Worm (Caenorhabditis elegans) whole organism, L2 larva: ENCODE measurements around the gene ule-4.

ENCODE experiments used
- C34F6.9 ChIP-seq: fragments of 150-350 bp; optimal IDR thresholded peaks from 2 replicates; lab custom pipeline; 2014; ENCODE audit warnings: missing biosample characterization, missing genetic modification characterization
- F13H6.1 ChIP-seq: sonication (generic microtip); optimal IDR thresholded peaks from 2 replicates; lab custom pipeline; 2016; ENCODE audit warnings: missing genetic modification characterization, missing compliant biosample characterization
- Y55F3AM.14 ChIP-seq: fragments of 200-800 bp; sonication (Bioruptor generic); optimal IDR thresholded peaks from 2 replicates; lab custom pipeline; 2018; ENCODE audit warnings: mild to moderate bottlenecking, missing genetic modification characterization, missing compliant biosample characterization
- ZK546.5 ChIP-seq: sonication (generic microtip); optimal IDR thresholded peaks from 2 replicates; lab custom pipeline; 2017; ENCODE audit warnings: missing biosample characterization, missing genetic modification characterization
- aly-2 ChIP-seq: fragments of 150-350 bp; optimal IDR thresholded peaks from 2 replicates; lab custom pipeline; 2014; ENCODE audit warnings: missing biosample characterization, missing genetic modification characterization
- ama-1 ChIP-seq: fragments of 150-350 bp; optimal IDR thresholded peaks from 2 replicates; lab custom pipeline; 2018; ENCODE audit warnings: inconsistent platforms
- blmp-1 ChIP-seq: sonication (generic microtip); optimal IDR thresholded peaks from 2 replicates; lab custom pipeline; 2017; ENCODE audit warnings: missing genetic modification characterization, mild to moderate bottlenecking, missing compliant biosample characterization, antibody characterized with exemption, moderate library complexity; ENCODE audit not compliant: insufficient read depth
- ceh-16 ChIP-seq: fragments of 150-350 bp; optimal IDR thresholded peaks from 2 replicates; lab custom pipeline; 2014; ENCODE audit warnings: missing biosample characterization, missing genetic modification characterization
- ceh-82 ChIP-seq: fragments of 150-350 bp; optimal IDR thresholded peaks from 2 replicates; lab custom pipeline; 2014; ENCODE audit warnings: missing biosample characterization, missing genetic modification characterization
- crh-2 ChIP-seq: sonication (generic microtip); optimal IDR thresholded peaks from 2 replicates; lab custom pipeline; 2017; ENCODE audit warnings: missing biosample characterization, missing genetic modification characterization
- dmd-4 ChIP-seq: sonication (generic microtip); optimal IDR thresholded peaks from 2 replicates; lab custom pipeline; 2017; ENCODE audit warnings: missing biosample characterization, missing genetic modification characterization
- egl-27 ChIP-seq: sonication (generic microtip); optimal IDR thresholded peaks from 3 replicates; lab custom pipeline; 2017; ENCODE audit warnings: missing biosample characterization, missing genetic modification reagents, missing genetic modification characterization
- elt-1 ChIP-seq: fragments of 150-350 bp; optimal IDR thresholded peaks from 2 replicates; lab custom pipeline; 2014; ENCODE audit warnings: missing biosample characterization, missing genetic modification characterization
- elt-3 ChIP-seq: sonication (generic microtip); optimal IDR thresholded peaks from 2 replicates; lab custom pipeline; 2017; ENCODE audit warnings: missing biosample characterization, missing genetic modification characterization
- fos-1 ChIP-seq: fragments of 150-350 bp; optimal IDR thresholded peaks from 2 replicates; lab custom pipeline; 2014; ENCODE audit warnings: missing biosample characterization, missing genetic modification characterization
- gmeb-1 ChIP-seq: fragments of 150-350 bp; optimal IDR thresholded peaks from 2 replicates; lab custom pipeline; 2014; ENCODE audit warnings: missing biosample characterization, missing genetic modification characterization
- lin-11 ChIP-seq: fragments of 150-350 bp; sonication (generic microtip); optimal IDR thresholded peaks from 2 replicates; lab custom pipeline; 2014; ENCODE audit warnings: missing biosample characterization, missing genetic modification characterization, inconsistent platforms, mixed read lengths
- lin-13 ChIP-seq: fragments of 150-350 bp; optimal IDR thresholded peaks from 2 replicates; lab custom pipeline; 2014; ENCODE audit warnings: missing biosample characterization, missing genetic modification reagents, missing genetic modification characterization
- lin-39 ChIP-seq: fragments of 150-350 bp; optimal IDR thresholded peaks from 2 replicates; lab custom pipeline; 2014; ENCODE audit warnings: missing biosample characterization, missing genetic modification reagents, missing genetic modification characterization
- lsy-2 ChIP-seq, 2 experiments: fragments of 150-350 bp in 1 of 2; sonication (generic microtip) in 1 of 2; optimal IDR thresholded peaks; 2 replicates each; lab custom pipeline; 2014 to 2017; ENCODE audit warnings: missing biosample characterization in 2 of 2, missing genetic modification characterization in 2 of 2
- mab-5 ChIP-seq: fragments of 150-350 bp; optimal IDR thresholded peaks from 2 replicates; lab custom pipeline; 2014; ENCODE audit warnings: missing biosample characterization, missing genetic modification characterization
- mbf-1 ChIP-seq: sonication (generic microtip); optimal IDR thresholded peaks from 2 replicates; lab custom pipeline; 2017; ENCODE audit warnings: missing biosample characterization, missing genetic modification characterization
- mdl-1 ChIP-seq, 2 experiments: fragments of 150-350 bp in 1 of 2; sonication (generic microtip) in 1 of 2; optimal IDR thresholded peaks; 2 replicates each; lab custom pipeline; 2017; ENCODE audit warnings: missing biosample characterization in 2 of 2, missing genetic modification characterization in 2 of 2
- nhr-10 ChIP-seq: sonication (generic microtip); optimal IDR thresholded peaks from 2 replicates; lab custom pipeline; 2017; ENCODE audit warnings: missing biosample characterization, missing genetic modification characterization
- nhr-11 ChIP-seq: fragments of 150-350 bp; optimal IDR thresholded peaks from 2 replicates; lab custom pipeline; 2014; ENCODE audit warnings: missing biosample characterization, missing genetic modification characterization
- nhr-129 ChIP-seq: fragments of 150-350 bp; optimal IDR thresholded peaks from 2 replicates; lab custom pipeline; 2014; ENCODE audit warnings: missing biosample characterization, missing genetic modification characterization
- nhr-21 ChIP-seq: fragments of 150-350 bp; optimal IDR thresholded peaks from 2 replicates; lab custom pipeline; 2014; ENCODE audit warnings: missing biosample characterization, missing genetic modification characterization
- nhr-23 ChIP-seq: fragments of 150-350 bp; optimal IDR thresholded peaks from 2 replicates; lab custom pipeline; 2014; ENCODE audit warnings: missing biosample characterization, missing genetic modification reagents, missing genetic modification characterization
- nhr-25 ChIP-seq: fragments of 150-350 bp; sonication (generic microtip); optimal IDR thresholded peaks from 3 replicates; lab custom pipeline; 2014; ENCODE audit warnings: missing biosample characterization, missing genetic modification characterization
- nhr-77 ChIP-seq: fragments of 150-350 bp; optimal IDR thresholded peaks from 2 replicates; lab custom pipeline; 2014; ENCODE audit warnings: missing biosample characterization, missing genetic modification characterization
- peb-1 ChIP-seq: fragments of 150-350 bp; optimal IDR thresholded peaks from 2 replicates; lab custom pipeline; 2014; ENCODE audit warnings: missing biosample characterization, missing genetic modification characterization
- sem-4 ChIP-seq: fragments of 150-350 bp; optimal IDR thresholded peaks from 2 replicates; lab custom pipeline; 2014; ENCODE audit warnings: missing biosample characterization, missing genetic modification reagents, missing genetic modification characterization
- skn-1 ChIP-seq: sonication (generic microtip); optimal IDR thresholded peaks from 2 replicates; lab custom pipeline; 2017; ENCODE audit warnings: missing biosample characterization, missing genetic modification characterization
- sma-3 ChIP-seq: sonication (generic microtip); optimal IDR thresholded peaks from 2 replicates; lab custom pipeline; 2016; ENCODE audit warnings: missing genetic modification reagents, missing genetic modification characterization, missing compliant biosample characterization
- snpc-4 ChIP-seq: fragments of 150-350 bp; optimal IDR thresholded peaks from 2 replicates; lab custom pipeline; 2014; ENCODE audit warnings: missing biosample characterization, missing genetic modification characterization
- unc-39 ChIP-seq: fragments of 150-350 bp; optimal IDR thresholded peaks from 2 replicates; lab custom pipeline; 2014; ENCODE audit warnings: missing biosample characterization, missing genetic modification characterization
- unc-62 ChIP-seq: fragments of 150-350 bp; optimal IDR thresholded peaks from 2 replicates; lab custom pipeline; 2014; ENCODE audit warnings: missing biosample characterization, missing genetic modification reagents, missing genetic modification characterization
- zag-1 ChIP-seq: fragments of 150-350 bp; optimal IDR thresholded peaks from 2 replicates; lab custom pipeline; 2014; ENCODE audit warnings: missing biosample characterization, missing genetic modification characterization
- ztf-1 ChIP-seq: fragments of 200-800 bp; sonication (Bioruptor generic); conservative IDR thresholded peaks from 2 replicates; pipeline ENCODE4 v1.3.6; 2022; ENCODE audit warnings: missing genetic modification characterization, missing compliant biosample characterization
- ztf-11 ChIP-seq: sonication (generic microtip); optimal IDR thresholded peaks from 2 replicates; lab custom pipeline; 2017; ENCODE audit warnings: missing biosample characterization, missing genetic modification characterization
- ztf-4 ChIP-seq: fragments of 150-350 bp; optimal IDR thresholded peaks from 2 replicates; lab custom pipeline; 2014; ENCODE audit warnings: missing biosample characterization, missing genetic modification characterization

Gene ule-4

DNA sequence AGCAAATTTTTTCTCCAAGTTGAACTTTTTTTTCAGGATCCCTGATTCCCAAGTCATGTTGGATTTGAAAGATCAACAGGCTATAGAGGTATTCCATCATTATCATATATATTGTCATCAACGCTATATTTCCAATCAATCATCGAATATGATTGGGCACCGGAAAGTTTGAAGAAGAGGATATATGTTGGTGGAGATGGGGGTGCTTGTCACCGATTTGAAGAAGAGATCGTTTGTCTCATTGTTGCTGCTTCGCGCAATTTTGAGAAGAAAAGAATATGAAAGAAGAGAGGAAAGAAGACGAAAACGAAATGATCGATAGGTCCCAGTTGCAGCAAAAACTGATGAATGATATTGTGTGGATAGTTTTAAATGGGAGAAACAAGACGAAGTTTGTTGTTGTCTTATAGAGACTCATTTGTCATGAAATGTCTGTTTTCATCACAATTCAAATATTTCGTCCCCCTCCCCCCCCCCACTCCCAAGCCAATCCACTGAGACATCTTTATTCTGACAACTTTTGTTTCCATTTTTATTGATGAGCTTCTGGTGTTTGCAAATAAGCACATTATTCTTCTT, 41.9 kb upstream of the ule-4 start, which contains the start of gene T23G4.2 (continued):
- TF ChIP-seq sma-3 (GFP tag; lab: Kevin White, UChicago) (no peak), peb-1 (no peak), ZK546.5 (tag; lab: Kevin White, UChicago) (no peak), C34F6.9 (no peak), aly-2 (no peak), elt-1 (no peak), elt-3 (tag; lab: Kevin White, UChicago) (no peak), egl-27 (tag; lab: Kevin White, UChicago) (no peak), F13H6.1 (no peak), mab-5 (peak; percentile 89), ztf-11 (tag; lab: Kevin White, UChicago) (no peak), mbf-1 (tag; lab: Kevin White, UChicago) (no peak), zag-1 (tag; lab: Kevin White, UChicago) (peak; percentile 11)

DNA sequence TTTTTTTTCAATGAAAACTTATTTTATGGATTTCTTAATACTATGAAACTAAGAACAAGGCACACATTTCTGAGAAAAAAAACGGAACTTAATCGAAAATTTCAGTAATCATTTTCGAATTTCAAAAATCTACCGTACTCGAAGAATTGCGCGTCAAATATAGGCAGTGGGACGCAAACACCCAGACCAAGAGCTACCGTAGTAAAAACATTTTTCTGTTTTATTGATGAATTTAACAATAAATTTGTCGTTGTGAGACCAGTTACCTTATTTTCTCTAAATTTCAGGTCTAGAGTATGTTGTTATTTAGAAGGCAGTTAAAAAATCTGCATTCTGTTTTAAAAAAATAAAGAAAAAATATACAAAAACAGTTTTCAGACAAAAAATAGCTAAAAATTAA, 40.2 kb upstream of the ule-4 start:
- no peak for TF ChIP-seq nhr-23
- TF ChIP-seq Y55F3AM.14 (GFP tag; lab: Kevin White, UChicago), result no peak
- no peak for TF ChIP-seq elt-3 (tag; lab: Kevin White, UChicago)
- TF ChIP-seq sem-4 (tag; lab: Kevin White, UChicago), result no peak
- no peak for TF ChIP-seq lin-11 (tag; lab: Kevin White, UChicago)
- no peak for TF ChIP-seq mdl-1 (tag; optimal IDR thresholded peaks at IDR 0.05; lab: Kevin White, UChicago)
- no peak for TF ChIP-seq lin-13 (GFP tag; lab: Kevin White, UChicago)
- no peak for TF ChIP-seq peb-1
- no peak for TF ChIP-seq mab-5
- TF ChIP-seq snpc-4 (tag; lab: Kevin White, UChicago), result no peak
- TF ChIP-seq elt-1, result no peak
- no peak for TF ChIP-seq fos-1 (tag; lab: Kevin White, UChicago)
- no peak for TF ChIP-seq sma-3 (GFP tag; lab: Kevin White, UChicago)
- TF ChIP-seq unc-62 (GFP tag; lab: Kevin White, UChicago), result no peak
- no peak for TF ChIP-seq ceh-82 (tag; lab: Kevin White, UChicago)

DNA sequence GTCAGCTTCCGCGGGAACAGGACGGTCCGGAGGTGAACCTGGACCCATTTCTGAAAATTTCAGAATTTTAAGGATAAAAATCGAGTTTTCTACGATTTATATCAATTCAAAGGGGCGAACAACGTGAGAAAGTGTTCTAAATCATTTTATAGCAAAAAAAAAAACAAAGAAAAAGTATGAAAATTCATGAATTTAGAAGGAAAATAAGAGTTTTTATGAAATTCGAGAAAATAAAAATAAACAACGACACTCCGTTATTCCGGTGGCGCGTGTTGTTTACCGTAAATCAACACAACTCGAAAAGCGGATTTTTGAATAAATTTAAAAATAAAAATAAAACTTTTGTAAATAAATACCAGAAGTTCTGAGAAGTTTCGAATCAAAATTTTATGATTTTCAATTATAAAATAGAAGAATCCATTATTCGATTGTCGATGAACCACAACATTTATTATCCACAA, 39.5 kb upstream of the ule-4 start, which contains the start of gene nyn-1:
Gene nyn-1, minus strand, starts transcription at position 51 of the 461 bp plus-strand sequence.
- TF ChIP-seq nhr-23, result no peak
- no peak for TF ChIP-seq unc-62 (GFP tag; lab: Kevin White, UChicago)
- TF ChIP-seq nhr-10 (tag; lab: Kevin White, UChicago), result no peak
- no peak for TF ChIP-seq ztf-1
- TF ChIP-seq ztf-4, result no peak
- TF ChIP-seq lin-11 (tag; lab: Kevin White, UChicago), result no peak
- no peak for TF ChIP-seq nhr-77 (tag; lab: Kevin White, UChicago)
- no peak for TF ChIP-seq dmd-4 (tag; lab: Kevin White, UChicago)
- TF ChIP-seq ama-1, result no peak
- TF ChIP-seq, all 48 proteins: peak for 0

DNA sequence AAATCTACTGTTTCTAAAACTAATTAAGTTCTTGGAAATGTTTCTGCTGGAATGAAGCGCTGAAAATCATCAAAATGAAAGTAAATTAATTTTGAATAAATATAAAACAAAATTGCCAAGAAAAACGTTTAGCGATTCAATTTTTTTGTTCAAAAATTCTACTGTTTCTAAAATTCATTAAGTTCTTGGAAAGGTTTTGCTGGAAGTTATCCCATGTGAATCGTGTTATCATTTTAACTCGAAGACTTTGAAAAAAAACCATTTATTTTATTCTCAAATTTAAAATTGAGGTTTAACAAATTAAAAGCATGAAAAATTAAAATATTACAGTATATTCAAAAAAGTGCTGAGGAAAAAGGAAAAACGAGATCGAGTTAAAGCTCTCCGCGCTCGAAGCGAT, 37.4 kb upstream of the ule-4 start:
- TF ChIP-seq blmp-1 (tag; lab: Kevin White, UChicago), result no peak
- no peak for TF ChIP-seq unc-62 (GFP tag; lab: Kevin White, UChicago)
- no peak for TF ChIP-seq sem-4 (tag; lab: Kevin White, UChicago)
- TF ChIP-seq C34F6.9, result no peak
- TF ChIP-seq nhr-129 (tag; lab: Kevin White, UChicago), result no peak
- TF ChIP-seq ceh-82 (tag; lab: Kevin White, UChicago), result no peak
- no peak for TF ChIP-seq skn-1
- no peak for TF ChIP-seq egl-27 (tag; lab: Kevin White, UChicago)
- TF ChIP-seq elt-3 (tag; lab: Kevin White, UChicago), result no peak
- no peak for TF ChIP-seq dmd-4 (tag; lab: Kevin White, UChicago)

DNA sequence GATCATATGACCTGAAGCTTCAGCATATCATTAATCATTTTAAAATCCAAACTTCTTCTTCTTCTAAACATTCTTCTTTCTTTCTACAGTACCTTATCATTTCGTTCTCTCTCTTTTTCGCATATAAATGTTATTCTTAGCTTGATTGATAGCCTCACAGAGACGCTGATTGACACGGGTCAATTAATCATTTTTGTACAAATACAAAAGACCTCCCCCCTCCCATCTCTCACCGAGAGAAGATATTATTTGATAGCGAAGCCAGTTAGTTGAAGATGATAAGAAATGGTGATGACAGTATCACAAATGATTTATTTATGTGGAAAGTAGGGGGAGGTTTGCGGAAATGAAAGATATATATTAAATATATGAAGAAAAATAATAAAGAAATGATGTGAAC, 35.3 kb upstream of the ule-4 start:
- TF ChIP-seq crh-2 (tag; lab: Kevin White, UChicago) (peak; percentile 57), unc-39 (no peak), snpc-4 (tag; lab: Kevin White, UChicago) (no peak), nhr-25 (tag; lab: Kevin White, UChicago) (peak; percentile 89), egl-27 (tag; lab: Kevin White, UChicago) (peak; percentile 60), nhr-129 (tag; lab: Kevin White, UChicago) (peak; percentile 13), unc-62 (GFP tag; lab: Kevin White, UChicago) (peak; percentile 86), elt-3 (tag; lab: Kevin White, UChicago) (no peak), mdl-1 (tag; optimal IDR thresholded peaks at IDR 0.05; lab: Kevin White, UChicago) (no peak), nhr-11 (tag; lab: Kevin White, UChicago) (no peak), ceh-16 (tag; lab: Kevin White, UChicago) (no peak), fos-1 (tag; lab: Kevin White, UChicago) (peak; percentile 64), lin-13 (GFP tag; lab: Kevin White, UChicago) (no peak), lin-39 (tag; lab: Kevin White, UChicago) (no peak), gmeb-1 (tag; lab: Kevin White, UChicago) (peak; percentile 47), mab-5 (peak; percentile 89), F13H6.1 (peak; percentile 17), ztf-1 (no peak), skn-1 (no peak), sma-3 (GFP tag; lab: Kevin White, UChicago) (peak; percentile 83), ceh-82 (tag; lab: Kevin White, UChicago) (no peak), peb-1 (no peak), nhr-21 (tag; lab: Kevin White, UChicago) (peak; percentile 91), lsy-2 (tag; optimal IDR thresholded peaks at IDR 0.05; lab: Kevin White, UChicago) (peak in 1 of 2 experiments; percentile 68), dmd-4 (tag; lab: Kevin White, UChicago) (no peak), elt-1 (no peak), ZK546.5 (tag; lab: Kevin White, UChicago) (no peak), nhr-10 (tag; lab: Kevin White, UChicago) (no peak), blmp-1 (tag; lab: Kevin White, UChicago) (peak; percentile 34), nhr-77 (tag; lab: Kevin White, UChicago) (no peak)
